Fruit fly (Drosophila melanogaster) whole organism, embryonic: ENCODE data around the gene CG43707.
A peak's percentile ranks its signal among the peaks of the same experiment; 100 is the strongest.

Experiments used
- Awh ChIP-seq: fragments of 200-800 bp; sonication (Bioruptor generic); IDR thresholded peaks from 2 replicates; pipeline ENCODE4, ENCODE4 v1.3.6; 2022; ENCODE audit warnings: missing biosample characterization, missing genetic modification characterization
- B-H2 ChIP-seq: fragments of 200-800 bp; sonication (Bioruptor generic); optimal IDR thresholded peaks from 2 replicates; lab custom pipeline; 2018; ENCODE audit warnings: missing biosample characterization, mild to moderate bottlenecking, missing genetic modification characterization
- BEAF-32 ChIP-seq: fragments of 200-800 bp; sonication (Bioruptor generic); optimal IDR thresholded peaks from 3 replicates; lab custom pipeline; 2017; ENCODE audit warnings: missing biosample characterization, missing genetic modification characterization, mild to moderate bottlenecking, moderate library complexity, missing genetic modification reagents
- CG11456 ChIP-seq: fragments of 200-800 bp; sonication (Bioruptor generic); IDR thresholded peaks from 3 replicates; pipeline ENCODE4 v1.3.6; 2022; ENCODE audit warnings: missing biosample characterization, missing genetic modification characterization
- CG11560 ChIP-seq: fragments of 200-800 bp; sonication (Bioruptor generic); IDR thresholded peaks from 3 replicates; pipeline ENCODE4 v1.3.6; 2022; ENCODE audit warnings: missing biosample characterization, missing genetic modification characterization
- CG11696 ChIP-seq: fragments of 200-800 bp; sonication (Bioruptor generic); IDR thresholded peaks from 2 replicates; pipeline ENCODE4 v1.3.6; 2022; ENCODE audit warnings: missing biosample characterization, missing genetic modification characterization
- CG11723 ChIP-seq: fragments of 200-800 bp; sonication (Bioruptor generic); optimal IDR thresholded peaks from 2 replicates; lab custom pipeline; 2017; ENCODE audit warnings: missing biosample characterization, mild to moderate bottlenecking, missing genetic modification characterization
- CG1233 ChIP-seq: fragments of 200-800 bp; sonication (Bioruptor generic); optimal IDR thresholded peaks from 4 replicates; lab custom pipeline; 2018; ENCODE audit warnings: missing biosample characterization, mild to moderate bottlenecking, missing genetic modification characterization
- CG13296 ChIP-seq: fragments of 200-800 bp; sonication (Bioruptor generic); optimal IDR thresholded peaks from 3 replicates; lab custom pipeline; 2018; ENCODE audit warnings: missing biosample characterization, mild to moderate bottlenecking, missing genetic modification characterization
- CG14014 ChIP-seq: fragments of 200-800 bp; sonication (Bioruptor generic); IDR thresholded peaks from 2 replicates; pipeline ENCODE4 v1.3.6; 2022; ENCODE audit warnings: missing biosample characterization, missing genetic modification characterization
- CG1529 ChIP-seq: fragments of 200-800 bp; sonication (Bioruptor generic); optimal IDR thresholded peaks from 3 replicates; lab custom pipeline; 2018; ENCODE audit warnings: missing biosample characterization, missing genetic modification characterization
- CG16779 ChIP-seq: fragments of 200-800 bp; sonication (Bioruptor generic); IDR thresholded peaks from 2 replicates; pipeline ENCODE4 v1.3.6; 2022; ENCODE audit warnings: missing biosample characterization, missing genetic modification characterization
- CG17186 ChIP-seq: fragments of 200-800 bp; sonication (Bioruptor generic); optimal IDR thresholded peaks from 3 replicates; lab custom pipeline; 2017; ENCODE audit warnings: missing biosample characterization, missing genetic modification reagents, missing genetic modification characterization
- CG17912 ChIP-seq: fragments of 200-800 bp; sonication (Bioruptor generic); optimal IDR thresholded peaks from 2 replicates; lab custom pipeline; 2018; ENCODE audit warnings: missing biosample characterization, mild to moderate bottlenecking, missing genetic modification characterization
- CG18476 ChIP-seq: fragments of 200-800 bp; sonication (Bioruptor generic); optimal IDR thresholded peaks from 2 replicates; lab custom pipeline; 2016; ENCODE audit warnings: missing biosample characterization, mild to moderate bottlenecking, missing genetic modification characterization
- CG18619 ChIP-seq: fragments of 200-800 bp; sonication (Bioruptor generic); optimal IDR thresholded peaks from 3 replicates; lab custom pipeline; 2017; ENCODE audit warnings: missing biosample characterization, mild to moderate bottlenecking, missing genetic modification characterization
- CG32772 ChIP-seq: fragments of 200-800 bp; sonication (Bioruptor generic); IDR thresholded peaks from 2 replicates; pipeline ENCODE4 v1.3.6; 2022; ENCODE audit warnings: missing biosample characterization, missing genetic modification characterization
- CG33213 ChIP-seq: fragments of 200-800 bp; sonication (Bioruptor generic); optimal IDR thresholded peaks from 3 replicates; lab custom pipeline; 2016; ENCODE audit warnings: missing biosample characterization, missing genetic modification characterization
- CG34224 ChIP-seq: fragments of 200-800 bp; sonication (Bioruptor generic); IDR thresholded peaks from 3 replicates; pipeline ENCODE4 v1.3.6; 2022; ENCODE audit warnings: missing biosample characterization, missing genetic modification characterization; ENCODE audit not compliant: partially characterized antibody
- CG4282 ChIP-seq: fragments of 200-800 bp; sonication (Bioruptor generic); optimal IDR thresholded peaks from 2 replicates; lab custom pipeline; 2016; ENCODE audit warnings: missing biosample characterization, missing genetic modification characterization
- CG6175 ChIP-seq: fragments of 200-800 bp; sonication (Bioruptor generic); IDR thresholded peaks from 3 replicates; pipeline ENCODE4 v1.3.6; 2022; ENCODE audit warnings: missing biosample characterization, missing genetic modification characterization
- CG7987 ChIP-seq: fragments of 200-800 bp; sonication (Bioruptor generic); optimal IDR thresholded peaks from 2 replicates; lab custom pipeline; 2018; ENCODE audit warnings: missing biosample characterization, mild to moderate bottlenecking, missing genetic modification characterization, moderate library complexity
- CTCF ChIP-seq: fragments of 200-800 bp; sonication (Bioruptor generic); optimal IDR thresholded peaks from 2 replicates; lab custom pipeline; 2017; ENCODE audit warnings: missing biosample characterization, mild to moderate bottlenecking, missing genetic modification characterization, moderate library complexity
- CkIIα-i1 ChIP-seq: fragments of 200-800 bp; sonication (Bioruptor generic); IDR thresholded peaks from 2 replicates; pipeline ENCODE4 v1.3.6; 2022; ENCODE audit warnings: missing biosample characterization, missing genetic modification characterization
- D ChIP-seq, 2 experiments: fragments of 200-800 bp in 1 of 2; fragments of >200 bp in 1 of 2; sonication (Bioruptor generic) in 1 of 2; optimal IDR thresholded peaks; 2 replicates in 1 of 2; 3 replicates in 1 of 2; lab custom pipeline; 2017; ENCODE audit warnings: mild to moderate bottlenecking in 1 of 2, missing biosample characterization in 1 of 2, missing genetic modification characterization in 1 of 2, missing genetic modification reagents in 1 of 2
- Dip3 ChIP-seq: fragments of 200-800 bp; sonication (Bioruptor generic); optimal IDR thresholded peaks from 3 replicates; lab custom pipeline; 2016; ENCODE audit warnings: missing biosample characterization, missing genetic modification characterization
- Ets97D ChIP-seq: fragments of 200-800 bp; sonication (Bioruptor generic); optimal IDR thresholded peaks from 3 replicates; lab custom pipeline; 2016; ENCODE audit warnings: missing biosample characterization, missing genetic modification characterization
- Gsc ChIP-seq: fragments of 200-800 bp; sonication (Bioruptor generic); IDR thresholded peaks from 2 replicates; pipeline ENCODE4 v1.3.6; 2022; ENCODE audit warnings: missing biosample characterization, missing genetic modification characterization
- Hey ChIP-seq: fragments of 200-800 bp; sonication (Bioruptor generic); optimal IDR thresholded peaks from 3 replicates; lab custom pipeline; 2018; ENCODE audit warnings: missing biosample characterization, mild to moderate bottlenecking, missing genetic modification characterization
- MTF-1 ChIP-seq: fragments of 200-800 bp; sonication (Bioruptor generic); optimal IDR thresholded peaks from 2 replicates; lab custom pipeline; 2018; ENCODE audit warnings: missing biosample characterization, mild to moderate bottlenecking, missing genetic modification characterization, borderline replicate concordance
- PHDP ChIP-seq: fragments of 200-800 bp; sonication (Bioruptor generic); optimal IDR thresholded peaks from 3 replicates; lab custom pipeline; 2018; ENCODE audit warnings: missing biosample characterization, mild to moderate bottlenecking, missing genetic modification characterization, moderate library complexity
- Ptx1 ChIP-seq: fragments of 200-800 bp; sonication (Bioruptor generic); IDR thresholded peaks from 2 replicates; pipeline ENCODE4 v1.3.6; 2022; ENCODE audit warnings: missing biosample characterization, missing genetic modification characterization
- Rx ChIP-seq: fragments of 200-800 bp; sonication (Bioruptor generic); IDR thresholded peaks from 2 replicates; pipeline ENCODE4 v1.3.6; 2022; ENCODE audit warnings: missing biosample characterization, missing genetic modification characterization
- Sox100B ChIP-seq: fragments of 200-800 bp; sonication (Bioruptor generic); optimal IDR thresholded peaks from 3 replicates; lab custom pipeline; 2018; ENCODE audit warnings: missing biosample characterization, mild to moderate bottlenecking, missing genetic modification characterization
- Sry-β ChIP-seq: fragments of 200-800 bp; sonication (Bioruptor generic); optimal IDR thresholded peaks from 2 replicates; lab custom pipeline; 2018; ENCODE audit warnings: missing biosample characterization, mild to moderate bottlenecking, missing genetic modification characterization, moderate library complexity
- Usf ChIP-seq: fragments of 200-800 bp; sonication (Bioruptor generic); optimal IDR thresholded peaks from 2 replicates; lab custom pipeline; 2017; ENCODE audit warnings: missing genotype, missing biosample characterization, missing genetic modification characterization
- Xrp1 ChIP-seq: fragments of 200-800 bp; sonication (Bioruptor generic); IDR thresholded peaks from 2 replicates; pipeline ENCODE4 v1.3.6; 2022; ENCODE audit warnings: missing biosample characterization, missing genetic modification characterization
- al ChIP-seq: fragments of 200-800 bp; sonication (Bioruptor generic); IDR thresholded peaks from 2 replicates; pipeline ENCODE4 v1.3.6; 2022; ENCODE audit warnings: missing biosample characterization, missing genetic modification characterization
- ase ChIP-seq: fragments of 200-800 bp; sonication (Bioruptor generic); IDR thresholded peaks from 3 replicates; pipeline ENCODE4 v1.3.6; 2022; ENCODE audit warnings: missing biosample characterization, missing genetic modification characterization
- crol ChIP-seq: fragments of 200-800 bp; sonication (Bioruptor generic); IDR thresholded peaks from 2 replicates; pipeline ENCODE4 v1.3.6; 2022; ENCODE audit warnings: missing biosample characterization, missing genetic modification characterization
- dpn ChIP-seq, 2 experiments: fragments of 200-800 bp; sonication (Bioruptor generic); optimal IDR thresholded peaks; 3 replicates each; lab custom pipeline; 2016; ENCODE audit warnings: missing biosample characterization in 2 of 2, missing genetic modification characterization in 2 of 2
- grau ChIP-seq: fragments of 200-800 bp; optimal IDR thresholded peaks from 3 replicates; lab custom pipeline; 2019; ENCODE audit warnings: missing biosample characterization, mild to moderate bottlenecking, missing genetic modification characterization, moderate library complexity
- gro ChIP-seq: fragments of 200-800 bp; sonication (Bioruptor generic); optimal IDR thresholded peaks from 2 replicates; lab custom pipeline; 2016; ENCODE audit warnings: missing biosample characterization, missing genetic modification characterization
- ham ChIP-seq: fragments of 200-800 bp; sonication (Bioruptor generic); IDR thresholded peaks from 2 replicates; pipeline ENCODE4 v1.3.6; 2022; ENCODE audit warnings: missing biosample characterization, missing genetic modification characterization
- inv ChIP-seq: fragments of 200-800 bp; sonication (Bioruptor generic); IDR thresholded peaks from 2 replicates; pipeline ENCODE4 v1.3.6; 2022; ENCODE audit warnings: missing biosample characterization, missing genetic modification characterization; ENCODE audit not compliant: partially characterized antibody
- klu ChIP-seq: fragments of 200-800 bp; sonication (Bioruptor generic); IDR thresholded peaks from 2 replicates; pipeline ENCODE4 v1.3.6; 2022; ENCODE audit warnings: missing biosample characterization, missing genetic modification characterization
- lola ChIP-seq, 3 experiments: fragments of >200 bp in 2 of 3; fragments of 200-800 bp in 1 of 3; sonication (Bioruptor generic) in 1 of 3; optimal IDR thresholded peaks; 2 replicates each; lab custom pipeline; 2017 to 2019; ENCODE audit warnings: missing biosample characterization in 3 of 3, missing genetic modification characterization in 3 of 3, mild to moderate bottlenecking in 1 of 3, moderate library complexity in 1 of 3
- sr ChIP-seq: fragments of 200-800 bp; sonication (Bioruptor generic); IDR thresholded peaks from 3 replicates; pipeline ENCODE4 v1.3.6; 2022; ENCODE audit warnings: missing biosample characterization, missing genetic modification characterization
- tgo ChIP-seq: fragments of 200-800 bp; sonication (Bioruptor generic); IDR thresholded peaks from 3 replicates; pipeline ENCODE4 v1.3.6; 2022; ENCODE audit warnings: missing biosample characterization, missing genetic modification characterization
- zen ChIP-seq: fragments of 200-800 bp; sonication (Bioruptor generic); optimal IDR thresholded peaks from 3 replicates; lab custom pipeline; 2018; ENCODE audit warnings: missing biosample characterization, mild to moderate bottlenecking, missing genetic modification characterization, moderate library complexity

Gene CG43707

DNA sequence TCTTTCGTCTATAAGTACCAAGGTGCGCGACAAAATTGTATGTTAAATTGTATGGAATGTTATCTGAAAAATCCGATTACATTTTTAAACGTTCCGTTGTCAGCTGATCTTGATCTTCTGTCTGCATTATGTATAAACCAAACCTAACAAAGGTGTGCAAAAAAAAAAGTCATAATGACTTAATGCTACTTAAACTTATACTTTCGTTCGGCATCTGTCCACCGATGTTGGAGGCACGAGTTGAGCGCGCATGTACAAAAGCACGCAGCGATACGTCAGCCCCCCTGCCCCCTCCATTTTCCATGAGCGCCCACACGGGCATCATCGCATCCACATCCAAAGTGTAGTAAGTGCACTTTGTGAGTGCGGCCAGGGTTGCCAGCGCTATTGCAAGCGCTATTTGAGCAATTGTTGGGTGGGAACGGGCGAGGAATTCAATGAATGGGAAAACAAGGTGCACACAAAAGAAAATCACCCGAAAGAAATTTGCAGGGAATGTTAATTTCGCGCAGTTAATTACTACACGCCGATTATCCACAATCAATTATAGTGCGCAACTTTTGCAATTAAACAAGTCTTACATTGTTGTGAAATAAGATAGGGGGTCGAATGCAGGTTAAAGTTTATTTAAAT lies 47.7 kb downstream of the CG43707 start (continued):
- TF ChIP-seq Hey (tag; lab: Kevin White, UChicago): peak; percentile 89
- peak; percentile 67; the same call in 1 of the 2 replicates for TF ChIP-seq ham (GFP tag; lab: Robert Waterston, UW)
- peak; percentile 99 for TF ChIP-seq Xrp1 (GFP tag; lab: Robert Waterston, UW)
- peak; percentile 97 for TF ChIP-seq CG7987
- TF ChIP-seq CG34224 (GFP tag; lab: Robert Waterston, UW): no peak
- TF ChIP-seq Rx (GFP tag; lab: Robert Waterston, UW): peak; percentile 96
- TF ChIP-seq lola (GFP tag; optimal IDR thresholded peaks at IDR 0.05; lab: Kevin White, UChicago): peak in 1 of 3 experiments; percentile 94
- peak; percentile 89 for TF ChIP-seq crol (GFP tag; lab: Robert Waterston, UW)
- peak; percentile 78 for TF ChIP-seq Usf (GFP tag; lab: Kevin White, UChicago)
- peak; percentile 94 for TF ChIP-seq CG11456 (GFP tag; lab: Robert Waterston, UW)
- peak; percentile 95 for TF ChIP-seq zen (tag; lab: Kevin White, UChicago)
- no peak for TF ChIP-seq inv (GFP tag; lab: Robert Waterston, UW)
- peak; percentile 91 for TF ChIP-seq CG6175 (GFP tag; lab: Robert Waterston, UW)
- TF ChIP-seq Sox100B (GFP tag; lab: Kevin White, UChicago): peak; percentile 98
- peak; percentile 98 for TF ChIP-seq CG14014
- peak; percentile 31 for TF ChIP-seq BEAF-32 (GFP tag; lab: Kevin White, UChicago)
- TF ChIP-seq CG1529: peak; percentile 98
- peak; percentile 98 for TF ChIP-seq PHDP (tag; lab: Kevin White, UChicago)
- TF ChIP-seq klu (GFP tag; lab: Robert Waterston, UW): peak; percentile 91
- peak; percentile 98 for TF ChIP-seq CG33213 (GFP tag; lab: Kevin White, UChicago)
- peak; percentile 97 for TF ChIP-seq CG18476 (GFP tag; lab: Kevin White, UChicago)
- peak; percentile 97 for TF ChIP-seq CG11723 (GFP tag; lab: Kevin White, UChicago)
- peak; percentile 92 for TF ChIP-seq Dip3 (GFP tag; lab: Kevin White, UChicago)
- TF ChIP-seq CG4282: peak; percentile 94
- TF ChIP-seq CG13296 (GFP tag; lab: Kevin White, UChicago): peak; percentile 99
- peak; percentile 92 for TF ChIP-seq CkIIα-i1 (GFP tag; lab: Robert Waterston, UW)
- peak; percentile 98 for TF ChIP-seq MTF-1
- TF ChIP-seq CG16779 (GFP tag; lab: Robert Waterston, UW): peak; percentile 91
- TF ChIP-seq CG32772 (GFP tag; lab: Robert Waterston, UW): peak; percentile 97
- peak; percentile 98 for TF ChIP-seq CG1233 (GFP tag; lab: Kevin White, UChicago)
- peak; percentile 95 for TF ChIP-seq CG11696
- TF ChIP-seq B-H2 (GFP tag; lab: Kevin White, UChicago): peak; percentile 96
- peak; percentile 89 for TF ChIP-seq CG11560 (tag; lab: Robert Waterston, UW)
- peak; percentile 95 for TF ChIP-seq Gsc
- peak; percentile 97 for TF ChIP-seq tgo (GFP tag; lab: Robert Waterston, UW)
- peak; percentile 92 for TF ChIP-seq Ets97D (GFP tag; lab: Kevin White, UChicago)
- peak; percentile 95 for TF ChIP-seq CG17912 (GFP tag; lab: Kevin White, UChicago)
- TF ChIP-seq al (GFP tag; lab: Robert Waterston, UW): peak; percentile 89
- TF ChIP-seq gro: peak; percentile 97
- TF ChIP-seq ase (GFP tag; lab: Robert Waterston, UW): peak; percentile 97
- no peak for TF ChIP-seq D (optimal IDR thresholded peaks at IDR 0.05; lab: Kevin White, UChicago)
- peak; percentile 99 for TF ChIP-seq D (GFP tag; optimal IDR thresholded peaks at IDR 0.05; lab: Kevin White, UChicago)
- peak; percentile 96 for TF ChIP-seq CG18619 (GFP tag; lab: Kevin White, UChicago)
- peak; percentile 97 to 98 for TF ChIP-seq dpn (GFP tag; optimal IDR thresholded peaks at IDR 0.05; lab: Kevin White, UChicago)
- TF ChIP-seq Sry-β: peak; percentile 77
- peak; percentile 97 for TF ChIP-seq grau (tag; lab: Kevin White, UChicago)
- TF ChIP-seq Ptx1: peak; percentile 98
- peak; percentile 98 for TF ChIP-seq Awh (GFP tag; lab: Robert Waterston, UW)
- peak; percentile 78 for TF ChIP-seq CTCF (GFP tag; lab: Kevin White, UChicago)
- TF ChIP-seq CG17186: peak; percentile 97
- TF ChIP-seq sr (GFP tag; lab: Robert Waterston, UW): peak; percentile 93; the same call in 2 of the 3 replicates
